Fruit fly (Drosophila melanogaster): ENCODE results near the gene CycJ.

Gene CycJ

dm6 chr3L:3418207-3419086, 47.8 kb upstream of the CycJ start (continued):
- TF ChIP-seq HLH3B (GFP tag; IDR thresholded peaks at IDR 0.05) = peak; percentile 87
- peak; percentile 70 for TF ChIP-seq HLH54F (GFP tag; optimal IDR thresholded peaks at IDR 0.05)
- TF ChIP-seq CG4854 (GFP tag; optimal IDR thresholded peaks at IDR 0.05) = peak; percentile 47
- peak; percentile 62 for TF ChIP-seq CG12104 (GFP tag; optimal IDR thresholded peaks at IDR 0.05)
- peak; percentile 27 for TF ChIP-seq Sry-δ (GFP tag; optimal IDR thresholded peaks at IDR 0.05)
- TF ChIP-seq lbe (GFP tag; optimal IDR thresholded peaks at IDR 0.05) = no peak
- peak; percentile 1 for TF ChIP-seq CG12744 (GFP tag; optimal IDR thresholded peaks at IDR 0.05)
- TF ChIP-seq Nf-YB (GFP tag; optimal IDR thresholded peaks at IDR 0.05) = peak; percentile 28
- no peak for TF ChIP-seq NC2β (GFP tag; optimal IDR thresholded peaks at IDR 0.05)
- TF ChIP-seq CG7372 (GFP tag; IDR thresholded peaks at IDR 0.05) = peak; percentile 72
- no peak for TF ChIP-seq CG15073 (GFP tag; optimal IDR thresholded peaks at IDR 0.05)
- no peak for TF ChIP-seq Atf-2 (GFP tag; optimal IDR thresholded peaks at IDR 0.05)
- TF ChIP-seq CG11560 (tag; IDR thresholded peaks at IDR 0.05) = peak; percentile 52; the same call in 1 of the 3 replicates
- TF ChIP-seq Rfx (GFP tag; IDR thresholded peaks at IDR 0.05) = peak; percentile 90
- peak; percentile 62 for TF ChIP-seq E2f2 (GFP tag; IDR thresholded peaks at IDR 0.05)
- peak; percentile 19 for TF ChIP-seq nerfin-1 (tag; optimal IDR thresholded peaks at IDR 0.05)
- TF ChIP-seq CG33213 (GFP tag; optimal IDR thresholded peaks at IDR 0.05) = peak; percentile 41
- peak; percentile 84 for TF ChIP-seq CG11456 (GFP tag; IDR thresholded peaks at IDR 0.05)
- no peak for TF ChIP-seq tup (GFP tag; optimal IDR thresholded peaks at IDR 0.05)
- peak; percentile 11 for TF ChIP-seq CG1602 (GFP tag; optimal IDR thresholded peaks at IDR 0.05)
- TF ChIP-seq insv (GFP tag; optimal IDR thresholded peaks at IDR 0.05) = peak in 1 of 2 experiments; percentile 20
- no peak for TF ChIP-seq Dfd (GFP tag; optimal IDR thresholded peaks at IDR 0.05)
- TF ChIP-seq unpg (GFP tag; optimal IDR thresholded peaks at IDR 0.05) = peak; percentile 59
- TF ChIP-seq twi (tag; optimal IDR thresholded peaks at IDR 0.05) = peak; percentile 15
- TF ChIP-seq NfI (GFP tag; optimal IDR thresholded peaks at IDR 0.05) = peak; percentile 78
- peak; percentile 27 for TF ChIP-seq run (tag; optimal IDR thresholded peaks at IDR 0.05)
- peak; percentile 69 for TF ChIP-seq Oli (tag; optimal IDR thresholded peaks at IDR 0.05)
- TF ChIP-seq Scr (GFP tag; IDR thresholded peaks at IDR 0.05; ENCODE audit: partially characterized antibody) = no peak
- peak; percentile 79 for TF ChIP-seq Meics (GFP tag; optimal IDR thresholded peaks at IDR 0.05)
- TF ChIP-seq dati (GFP tag; IDR thresholded peaks at IDR 0.05) = peak; percentile 70; the same call in 1 of the 2 replicates
- TF ChIP-seq Gsc (GFP tag; IDR thresholded peaks at IDR 0.05) = no peak
- TF ChIP-seq p53 (GFP tag; optimal IDR thresholded peaks at IDR 0.05) = no peak
- peak; percentile 63 for TF ChIP-seq CG34422 (GFP tag; IDR thresholded peaks at IDR 0.05)
- TF ChIP-seq corto (GFP tag; optimal IDR thresholded peaks at IDR 0.05) = no peak
- peak; percentile 40 for TF ChIP-seq D19A (tag; optimal IDR thresholded peaks at IDR 0.05)
- peak; percentile 44 for TF ChIP-seq schlank (tag; optimal IDR thresholded peaks at IDR 0.05)
- no peak for TF ChIP-seq CG9876 (GFP tag; optimal IDR thresholded peaks at IDR 0.05)
- no peak for TF ChIP-seq zf30C (GFP tag; optimal IDR thresholded peaks at IDR 0.05)
- TF ChIP-seq lilli (GFP tag; optimal IDR thresholded peaks at IDR 0.05) = peak; percentile 78
- TF ChIP-seq CG2120 (GFP tag; optimal IDR thresholded peaks at IDR 0.05) = peak; percentile 94
- peak; percentile 51 for TF ChIP-seq CG7928 (GFP tag; optimal IDR thresholded peaks at IDR 0.05)
- TF ChIP-seq danr (GFP tag; IDR thresholded peaks at IDR 0.05) = peak; percentile 63; the same call in 1 of the 2 replicates
- peak; percentile 54 for TF ChIP-seq tap (tag; optimal IDR thresholded peaks at IDR 0.05)
- peak; percentile 78 for TF ChIP-seq ara (GFP tag; IDR thresholded peaks at IDR 0.05)
- peak; percentile 50 for TF ChIP-seq Mes4 (GFP tag; optimal IDR thresholded peaks at IDR 0.05)
- TF ChIP-seq Mad (GFP tag; optimal IDR thresholded peaks at IDR 0.05) = peak; percentile 62
- TF ChIP-seq Lhr (GFP tag; optimal IDR thresholded peaks at IDR 0.05) = peak; percentile 24
- TF ChIP-seq CG16863 (GFP tag; optimal IDR thresholded peaks at IDR 0.05) = peak; percentile 47
- peak; percentile 50; the same call in 1 of the 2 replicates for TF ChIP-seq CG17612 (GFP tag; IDR thresholded peaks at IDR 0.05)
